Fruit fly (Drosophila melanogaster) whole organism, adult: ENCODE results near the gene bdwf.

Experiments
- CG1620 ChIP-seq: fragments of 200-800 bp; sonication (Bioruptor generic); optimal IDR thresholded peaks from 2 replicates; lab custom pipeline; 2016; ENCODE audit warnings: missing biosample characterization, missing genetic modification characterization
- kay ChIP-seq: fragments of 200-800 bp; sonication (Bioruptor generic); peaks from one replicate; lab custom pipeline; 2016; ENCODE audit warnings: missing biosample characterization, missing genetic modification characterization, borderline replicate concordance

DNA sequence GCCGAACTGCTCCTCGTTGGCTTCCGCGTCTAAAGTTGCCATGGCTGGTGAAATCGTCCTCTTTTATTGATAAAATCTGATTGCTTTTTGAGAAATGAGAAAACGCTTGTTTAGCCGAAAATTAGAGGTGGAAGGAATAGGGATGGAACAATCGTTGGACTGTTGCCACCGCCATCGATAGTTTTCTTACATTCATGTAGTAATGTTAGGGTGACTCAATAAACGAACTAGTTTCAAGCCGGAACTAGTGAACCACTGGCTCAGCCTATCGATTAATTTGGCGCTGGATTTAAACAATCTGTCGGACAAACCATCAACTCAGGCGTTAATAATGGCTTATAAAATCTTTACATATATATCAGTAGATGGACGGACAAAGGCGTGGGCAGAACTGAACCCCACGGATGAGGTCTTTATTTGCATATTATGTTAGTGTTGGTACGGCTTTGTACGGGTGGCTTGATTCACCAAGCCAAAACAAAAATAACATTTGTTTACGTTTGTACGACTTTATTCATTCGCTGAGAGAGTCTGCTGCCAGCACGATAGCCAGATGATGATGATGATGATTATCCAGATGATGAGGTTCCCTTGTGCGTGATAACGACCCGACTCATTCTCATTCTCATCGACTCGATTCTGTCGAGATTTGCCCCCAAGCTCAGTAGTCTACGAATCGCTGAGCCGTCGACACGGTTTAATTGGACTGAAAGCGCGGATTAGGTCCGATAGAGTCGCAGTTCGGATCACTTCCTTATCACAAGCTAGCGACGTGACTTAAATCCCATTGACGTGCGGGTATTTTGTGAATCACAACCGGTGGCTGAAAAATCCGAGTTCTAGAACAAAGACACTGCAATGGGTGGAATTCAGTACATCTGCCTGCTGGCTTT is 40.5 kb downstream of the bdwf start, which contains the start of the genes Sf3a1 and Irc:
- TF ChIP-seq kay (GFP tag; lab: Kevin White, UChicago), result peak; percentile 94
- TF ChIP-seq CG1620 (GFP tag; lab: Kevin White, UChicago), result peak; percentile 26
